Fruit fly (Drosophila melanogaster) whole organism, embryonic: ENCODE data around the gene Srg3.
A peak's percentile ranks its signal among the peaks of the same experiment; 100 is the strongest.

ENCODE experiments used
- CG11456 ChIP-seq: fragments of 200-800 bp; sonication (Bioruptor generic); IDR thresholded peaks from 3 replicates; pipeline ENCODE4 v1.3.6; 2022; ENCODE audit warnings: missing biosample characterization, missing genetic modification characterization
- CG12236 ChIP-seq: fragments of 200-800 bp; sonication (Bioruptor generic); optimal IDR thresholded peaks from 2 replicates; lab custom pipeline; 2016; ENCODE audit warnings: missing biosample characterization, missing genetic modification characterization
- CG12744 ChIP-seq: fragments of 200-800 bp; sonication (Bioruptor generic); optimal IDR thresholded peaks from 2 replicates; lab custom pipeline; 2016; ENCODE audit warnings: missing biosample characterization, missing genetic modification characterization
- CG13296 ChIP-seq: fragments of 200-800 bp; sonication (Bioruptor generic); optimal IDR thresholded peaks from 3 replicates; lab custom pipeline; 2018; ENCODE audit warnings: missing biosample characterization, mild to moderate bottlenecking, missing genetic modification characterization
- CG14667 ChIP-seq: fragments of 200-800 bp; sonication (Bioruptor generic); IDR thresholded peaks from 2 replicates; pipeline ENCODE4 v1.3.6; 2022; ENCODE audit warnings: missing biosample characterization, missing genetic modification characterization
- CG15479 ChIP-seq: fragments of 200-800 bp; sonication (Bioruptor generic); optimal IDR thresholded peaks from 3 replicates; lab custom pipeline; 2019; ENCODE audit warnings: missing biosample characterization, mild to moderate bottlenecking, missing genetic modification characterization, moderate library complexity
- CG1603 ChIP-seq: fragments of 200-800 bp; sonication (Bioruptor generic); optimal IDR thresholded peaks from 2 replicates; lab custom pipeline; 2019; ENCODE audit warnings: missing biosample characterization, mild to moderate bottlenecking, missing genetic modification characterization, moderate library complexity
- CG17802 ChIP-seq: fragments of 200-800 bp; sonication (Bioruptor generic); optimal IDR thresholded peaks from 2 replicates; lab custom pipeline; 2018; ENCODE audit warnings: missing biosample characterization, mild to moderate bottlenecking, missing genetic modification characterization, moderate library complexity
- CG2116 ChIP-seq: fragments of 200-800 bp; sonication (Bioruptor generic); optimal IDR thresholded peaks from 3 replicates; lab custom pipeline; 2018; ENCODE audit warnings: missing biosample characterization, mild to moderate bottlenecking, missing genetic modification characterization
- CG2199 ChIP-seq: fragments of 200-800 bp; sonication (Bioruptor generic); IDR thresholded peaks from 3 replicates; pipeline ENCODE4 v1.3.6; 2022; ENCODE audit warnings: missing biosample characterization, missing genetic modification characterization
- CG2875 ChIP-seq: fragments of 200-800 bp; sonication (Bioruptor generic); optimal IDR thresholded peaks from 2 replicates; lab custom pipeline; 2017; ENCODE audit warnings: missing biosample characterization, mild to moderate bottlenecking, missing genetic modification characterization, missing genetic modification reagents
- CG33213 ChIP-seq: fragments of 200-800 bp; sonication (Bioruptor generic); optimal IDR thresholded peaks from 3 replicates; lab custom pipeline; 2016; ENCODE audit warnings: missing biosample characterization, missing genetic modification characterization
- CG4854 ChIP-seq: fragments of 200-800 bp; sonication (Bioruptor generic); optimal IDR thresholded peaks from 2 replicates; lab custom pipeline; 2016; ENCODE audit warnings: missing biosample characterization, missing genetic modification characterization, inconsistent platforms
- CG9215 ChIP-seq: fragments of 200-800 bp; sonication (Bioruptor generic); IDR thresholded peaks from 2 replicates; pipeline ENCODE4 v1.3.6; 2022; ENCODE audit warnings: missing biosample characterization, missing genetic modification characterization
- Mad ChIP-seq: fragments of 200-800 bp; sonication (Bioruptor generic); optimal IDR thresholded peaks from 2 replicates; lab custom pipeline; 2016; ENCODE audit warnings: missing biosample characterization, missing genetic modification characterization
- Meics ChIP-seq: fragments of 200-800 bp; sonication (Bioruptor generic); optimal IDR thresholded peaks from 2 replicates; lab custom pipeline; 2017; ENCODE audit warnings: missing biosample characterization, mild to moderate bottlenecking, missing genetic modification characterization
- Myb ChIP-seq: fragments of 200-800 bp; sonication (Bioruptor generic); optimal IDR thresholded peaks from 2 replicates; lab custom pipeline; 2016; ENCODE audit warnings: missing biosample characterization, missing genetic modification characterization
- Nf-YB ChIP-seq: fragments of 200-800 bp; sonication (Bioruptor generic); optimal IDR thresholded peaks from 3 replicates; lab custom pipeline; 2019; ENCODE audit warnings: missing biosample characterization, mild to moderate bottlenecking, missing genetic modification characterization, moderate library complexity
- Oaz ChIP-seq: fragments of 200-800 bp; sonication (Bioruptor generic); IDR thresholded peaks from 2 replicates; pipeline ENCODE4 v1.3.6; 2022; ENCODE audit warnings: missing biosample characterization, missing genetic modification characterization
- Rfx ChIP-seq: fragments of 200-800 bp; sonication (Bioruptor generic); IDR thresholded peaks from 2 replicates; pipeline ENCODE4 v1.3.6; 2022; ENCODE audit warnings: missing biosample characterization, missing genetic modification characterization
- Sin3A ChIP-seq: fragments of >200 bp; optimal IDR thresholded peaks from 2 replicates; lab custom pipeline; 2018
- Stat92E ChIP-seq, 3 experiments: fragments of >200 bp in 2 of 3; fragments of 200-800 bp in 1 of 3; sonication (Bioruptor generic) in 1 of 3; optimal IDR thresholded peaks; 2 replicates each; lab custom pipeline; 2017 to 2019; ENCODE audit warnings: missing biosample characterization in 3 of 3, missing genetic modification characterization in 3 of 3, mild to moderate bottlenecking in 1 of 3, moderate library complexity in 1 of 3
- Usf ChIP-seq: fragments of 200-800 bp; sonication (Bioruptor generic); optimal IDR thresholded peaks from 2 replicates; lab custom pipeline; 2017; ENCODE audit warnings: missing genotype, missing biosample characterization, missing genetic modification characterization
- YL-1 ChIP-seq: fragments of 200-800 bp; sonication (Bioruptor generic); optimal IDR thresholded peaks from 3 replicates; lab custom pipeline; 2017; ENCODE audit warnings: missing biosample characterization, mild to moderate bottlenecking, missing genetic modification characterization
- ac ChIP-seq: fragments of 200-800 bp; sonication (Bioruptor generic); optimal IDR thresholded peaks from 3 replicates; lab custom pipeline; 2017; ENCODE audit warnings: missing biosample characterization, mild to moderate bottlenecking, missing genetic modification characterization
- aop ChIP-seq: fragments of 200-800 bp; sonication (Bioruptor generic); IDR thresholded peaks from 2 replicates; pipeline ENCODE4 v1.3.6; 2022; ENCODE audit warnings: missing biosample characterization, missing genetic modification characterization
- ara ChIP-seq: fragments of 200-800 bp; sonication (Bioruptor generic); IDR thresholded peaks from 2 replicates; pipeline ENCODE4 v1.3.6; 2022; ENCODE audit warnings: missing biosample characterization, missing genetic modification characterization
- cato ChIP-seq: fragments of 200-800 bp; sonication (Bioruptor generic); optimal IDR thresholded peaks from 2 replicates; lab custom pipeline; 2016; ENCODE audit warnings: missing biosample characterization, missing genetic modification characterization, borderline replicate concordance
- crp ChIP-seq, 2 experiments: fragments of 200-800 bp; sonication (Bioruptor generic); optimal IDR thresholded peaks; 2 replicates in 1 of 2; 3 replicates in 1 of 2; lab custom pipeline; 2017; ENCODE audit warnings: missing biosample characterization in 2 of 2, missing genetic modification characterization in 2 of 2, mild to moderate bottlenecking in 1 of 2, moderate library complexity in 1 of 2
- dm ChIP-seq: fragments of 200-800 bp; sonication (Bioruptor generic); optimal IDR thresholded peaks from 3 replicates; lab custom pipeline; 2016; ENCODE audit warnings: missing biosample characterization, missing genetic modification characterization
- ems ChIP-seq: fragments of 200-800 bp; sonication (Bioruptor generic); optimal IDR thresholded peaks from 3 replicates; lab custom pipeline; 2016; ENCODE audit warnings: missing biosample characterization, missing genetic modification characterization
- ewg ChIP-seq: fragments of 200-800 bp; sonication (Bioruptor generic); optimal IDR thresholded peaks from 3 replicates; lab custom pipeline; 2017; ENCODE audit warnings: mild to moderate bottlenecking, missing biosample characterization, missing genetic modification reagents, missing genetic modification characterization
- fd64A ChIP-seq: fragments of 200-800 bp; sonication (Bioruptor generic); optimal IDR thresholded peaks from 3 replicates; lab custom pipeline; 2018; ENCODE audit warnings: missing biosample characterization, mild to moderate bottlenecking, missing genetic modification characterization
- hb ChIP-seq: fragments of 200-800 bp; sonication (Bioruptor generic); IDR thresholded peaks from 3 replicates; pipeline ENCODE4 v1.3.6; 2022; ENCODE audit warnings: missing biosample characterization, missing genetic modification characterization; ENCODE audit not compliant: partially characterized antibody
- knrl ChIP-seq: fragments of 200-800 bp; sonication (Bioruptor generic); IDR thresholded peaks from 3 replicates; pipeline ENCODE4 v1.3.6; 2022; ENCODE audit warnings: missing biosample characterization, missing genetic modification characterization; ENCODE audit not compliant: partially characterized antibody
- maf-S ChIP-seq: fragments of 200-800 bp; sonication (Bioruptor generic); optimal IDR thresholded peaks from 2 replicates; lab custom pipeline; 2016; ENCODE audit warnings: missing biosample characterization, missing genetic modification characterization
- mirr ChIP-seq: fragments of 200-800 bp; sonication (Bioruptor generic); optimal IDR thresholded peaks from 3 replicates; lab custom pipeline; 2018; ENCODE audit warnings: missing biosample characterization, mild to moderate bottlenecking, missing genetic modification characterization
- nerfin-1 ChIP-seq: fragments of 200-800 bp; sonication (Bioruptor generic); optimal IDR thresholded peaks from 3 replicates; lab custom pipeline; 2019; ENCODE audit warnings: missing biosample characterization, mild to moderate bottlenecking, missing genetic modification characterization, moderate library complexity
- nerfin-2 ChIP-seq: fragments of 200-800 bp; sonication (Bioruptor generic); IDR thresholded peaks from 2 replicates; pipeline ENCODE4 v1.3.6; 2022; ENCODE audit warnings: missing biosample characterization, missing genetic modification characterization; ENCODE audit not compliant: partially characterized antibody
- peb ChIP-seq: fragments of 200-800 bp; sonication (Bioruptor generic); IDR thresholded peaks from 2 replicates; pipeline ENCODE4 v1.3.6; 2022; ENCODE audit warnings: missing biosample characterization, missing genetic modification characterization
- pita ChIP-seq: fragments of 200-800 bp; sonication (Bioruptor generic); optimal IDR thresholded peaks from 2 replicates; lab custom pipeline; 2017; ENCODE audit warnings: missing biosample characterization, mild to moderate bottlenecking, missing genetic modification characterization
- pum ChIP-seq: fragments of 200-800 bp; sonication (Bioruptor generic); optimal IDR thresholded peaks from 2 replicates; lab custom pipeline; 2016; ENCODE audit warnings: missing biosample characterization, missing genetic modification characterization
- sc ChIP-seq, 3 experiments: fragments of >200 bp in 2 of 3; fragments of 200-800 bp in 1 of 3; sonication (Bioruptor generic) in 1 of 3; optimal IDR thresholded peaks; 2 replicates in 2 of 3; 3 replicates in 1 of 3; lab custom pipeline; 2017; ENCODE audit warnings: mild to moderate bottlenecking in 1 of 3, missing biosample characterization in 1 of 3, missing genetic modification characterization in 1 of 3, missing genetic modification reagents in 1 of 3
- schlank ChIP-seq: fragments of 200-800 bp; sonication (Bioruptor generic); optimal IDR thresholded peaks from 2 replicates; lab custom pipeline; 2018; ENCODE audit warnings: missing biosample characterization, mild to moderate bottlenecking, missing genetic modification characterization
- sug ChIP-seq: fragments of 200-800 bp; optimal IDR thresholded peaks from 2 replicates; lab custom pipeline; 2019; ENCODE audit warnings: missing biosample characterization, mild to moderate bottlenecking, missing genetic modification characterization, moderate library complexity
- tgo ChIP-seq: fragments of 200-800 bp; sonication (Bioruptor generic); IDR thresholded peaks from 3 replicates; pipeline ENCODE4 v1.3.6; 2022; ENCODE audit warnings: missing biosample characterization, missing genetic modification characterization
- trem ChIP-seq: fragments of 200-800 bp; optimal IDR thresholded peaks from 3 replicates; lab custom pipeline; 2019; ENCODE audit warnings: missing biosample characterization, mild to moderate bottlenecking, missing genetic modification characterization, moderate library complexity
- ttk ChIP-seq: fragments of 200-800 bp; sonication (Bioruptor generic); IDR thresholded peaks from 2 replicates; pipeline ENCODE4 v2.1.2; 2022; ENCODE audit warnings: missing biosample characterization, missing genetic modification characterization
- yki ChIP-seq: fragments of >200 bp; optimal IDR thresholded peaks from 3 replicates; lab custom pipeline; 2018
- z ChIP-seq: fragments of 200-800 bp; sonication (Bioruptor generic); IDR thresholded peaks from 3 replicates; pipeline ENCODE4 v1.3.6; 2022; ENCODE audit warnings: missing biosample characterization, missing genetic modification characterization

Gene Srg3

DNA sequence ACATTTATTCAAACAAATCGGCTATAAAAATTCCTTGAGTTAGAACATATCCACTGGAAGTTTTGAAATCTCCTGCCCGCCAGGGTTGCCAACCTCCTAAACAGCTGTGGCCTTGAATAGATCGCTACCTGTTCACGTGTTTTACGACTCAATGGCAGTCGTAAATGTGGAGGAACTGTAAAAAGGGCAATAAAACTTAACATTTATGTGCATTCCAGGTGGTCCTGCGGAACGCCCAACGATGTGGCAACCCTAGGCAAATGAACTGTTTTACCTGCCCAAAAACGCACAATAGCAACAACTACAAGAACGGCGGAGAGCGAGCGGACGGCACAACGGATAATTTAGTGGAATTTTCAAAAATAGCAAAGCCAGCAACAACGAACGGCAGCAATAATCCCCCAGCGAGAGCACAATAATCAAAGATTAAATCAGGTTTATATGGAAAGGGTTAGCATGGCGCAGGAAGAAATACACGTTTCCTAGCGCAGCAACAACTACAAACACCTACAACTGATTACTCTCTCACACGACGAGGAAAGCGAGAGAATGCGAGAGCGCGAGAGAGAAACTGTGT, 18.7 kb downstream of the Srg3 start (continued):
- TF ChIP-seq pum (GFP tag; lab: Kevin White, UChicago) (no peak), Oaz (0 out of 2 replicates have a peak, but pooled peaks have one; percentile 19), Stat92E (GFP tag; optimal IDR thresholded peaks at IDR 0.05; lab: Kevin White, UChicago) (no peak), Usf (GFP tag; lab: Kevin White, UChicago) (peak; percentile 8), CG2116 (GFP tag; lab: Kevin White, UChicago) (no peak), crp (GFP tag; optimal IDR thresholded peaks at IDR 0.05; lab: Kevin White, UChicago) (peak in 1 of 2 experiments; percentile 17), Sin3A (lab: Kevin White, UChicago) (no peak), ewg (GFP tag; lab: Kevin White, UChicago) (no peak), ara (peak; percentile 66; the same call in 1 of the 2 replicates), YL-1 (no peak), CG2875 (GFP tag; lab: Kevin White, UChicago) (no peak), CG14667 (GFP tag; lab: Robert Waterston, UW) (no peak), fd64A (no peak), CG1603 (tag; lab: Kevin White, UChicago) (peak; percentile 79), CG11456 (no peak), CG12744 (GFP tag; lab: Kevin White, UChicago) (no peak), schlank (tag; lab: Kevin White, UChicago) (no peak), CG15479 (GFP tag; lab: Kevin White, UChicago) (peak; percentile 86), CG17802 (tag; lab: Kevin White, UChicago) (peak; percentile 10), ac (GFP tag; lab: Kevin White, UChicago) (peak; percentile 29), ttk (GFP tag; lab: Robert Waterston, UW) (0 out of 2 replicates have a peak, but pooled peaks have one; percentile 14), CG4854 (GFP tag; lab: Kevin White, UChicago) (no peak), dm (GFP tag; lab: Kevin White, UChicago) (peak; percentile 13), yki (lab: Kevin White, UChicago) (no peak), nerfin-2 (no peak), tgo (GFP tag; lab: Robert Waterston, UW) (peak; percentile 21; the same call in 1 of the 3 replicates), Meics (GFP tag; lab: Kevin White, UChicago) (no peak), CG12236 (GFP tag; lab: Kevin White, UChicago) (peak; percentile 5), peb (peak; percentile 12; the same call in 1 of the 2 replicates), sug (no peak), CG9215 (GFP tag; lab: Robert Waterston, UW) (no peak; the same call in 1 of the 2 replicates), CG13296 (GFP tag; lab: Kevin White, UChicago) (no peak), mirr (no peak), Rfx (peak; percentile 61), aop (GFP tag; lab: Robert Waterston, UW) (no peak), Nf-YB (GFP tag; lab: Kevin White, UChicago) (no peak), z (no peak), knrl (GFP tag; lab: Robert Waterston, UW) (no peak), Mad (GFP tag; lab: Kevin White, UChicago) (no peak), maf-S (GFP tag; lab: Kevin White, UChicago) (no peak), hb (GFP tag; lab: Robert Waterston, UW) (no peak), ems (GFP tag; lab: Kevin White, UChicago) (peak; percentile 17), trem (tag; lab: Kevin White, UChicago) (no peak), nerfin-1 (tag; lab: Kevin White, UChicago) (peak; percentile 49), CG2199 (GFP tag; lab: Robert Waterston, UW) (peak; percentile 73; the same call in 2 of the 3 replicates), CG33213 (GFP tag; lab: Kevin White, UChicago) (peak; percentile 29), cato (GFP tag; lab: Kevin White, UChicago) (no peak), sc (optimal IDR thresholded peaks at IDR 0.05; lab: Kevin White, UChicago) (no peak), sc (GFP tag; optimal IDR thresholded peaks at IDR 0.05; lab: Kevin White, UChicago) (no peak), Myb (GFP tag; lab: Kevin White, UChicago) (no peak), pita (GFP tag; lab: Kevin White, UChicago) (no peak)
